Worm (Caenorhabditis elegans) whole organism, L4 larva: ENCODE results near the gene C05E7.3.

Experiments used
- ZK546.5 ChIP-seq, 2 experiments: sonication (generic microtip); optimal IDR thresholded peaks; 2 replicates each; lab custom pipeline; 2017; ENCODE audit warnings: missing biosample characterization in 2 of 2, missing genetic modification characterization in 2 of 2
- aha-1 ChIP-seq: fragments of 150-350 bp; peaks from one replicate; lab custom pipeline; 2014; ENCODE audit warnings: missing biosample characterization, missing genetic modification characterization
- ama-1 ChIP-seq: fragments of 150-350 bp; optimal IDR thresholded peaks from 2 replicates; lab custom pipeline; 2014; ENCODE audit warnings: inconsistent platforms, mixed read lengths
- ceh-82 ChIP-seq: sonication (generic microtip); optimal IDR thresholded peaks from 2 replicates; lab custom pipeline; 2017; ENCODE audit warnings: missing biosample characterization, missing genetic modification characterization
- daf-12 ChIP-seq: fragments of 150-350 bp; optimal IDR thresholded peaks from 2 replicates; lab custom pipeline; 2014; ENCODE audit warnings: missing biosample characterization, missing genetic modification reagents, missing genetic modification characterization
- mes-2 ChIP-seq: sonication (generic microtip); optimal IDR thresholded peaks from 2 replicates; lab custom pipeline; 2016; ENCODE audit warnings: missing genotype, mild to moderate bottlenecking, missing genetic modification characterization, missing compliant biosample characterization; ENCODE audit not compliant: poor library complexity, severe bottlenecking
- mxl-3 ChIP-seq: fragments of 200-800 bp; sonication (Bioruptor generic); optimal IDR thresholded peaks from 2 replicates; lab custom pipeline; 2018; ENCODE audit warnings: mild to moderate bottlenecking, missing genetic modification characterization, missing compliant biosample characterization
- nhr-25 ChIP-seq: sonication (generic microtip); optimal IDR thresholded peaks from 2 replicates; lab custom pipeline; 2017; ENCODE audit warnings: missing genetic modification characterization, mild to moderate bottlenecking, missing compliant biosample characterization, antibody characterized with exemption, moderate library complexity, borderline replicate concordance; ENCODE audit not compliant: insufficient read depth
- nhr-41 ChIP-seq: fragments of 200-800 bp; sonication (Bioruptor generic); IDR thresholded peaks from 2 replicates; pipeline ENCODE4 v1.3.6; 2022; ENCODE audit warnings: missing genetic modification reagents, missing genetic modification characterization, missing compliant biosample characterization
- nhr-42 ChIP-seq: fragments of 200-800 bp; sonication (Bioruptor generic); IDR thresholded peaks from 2 replicates; pipeline ENCODE4 v1.3.6; 2022; ENCODE audit warnings: missing genetic modification characterization, missing compliant biosample characterization
- unc-39 ChIP-seq: sonication (generic microtip); optimal IDR thresholded peaks from 2 replicates; lab custom pipeline; 2017; ENCODE audit warnings: missing biosample characterization, missing genetic modification characterization

DNA sequence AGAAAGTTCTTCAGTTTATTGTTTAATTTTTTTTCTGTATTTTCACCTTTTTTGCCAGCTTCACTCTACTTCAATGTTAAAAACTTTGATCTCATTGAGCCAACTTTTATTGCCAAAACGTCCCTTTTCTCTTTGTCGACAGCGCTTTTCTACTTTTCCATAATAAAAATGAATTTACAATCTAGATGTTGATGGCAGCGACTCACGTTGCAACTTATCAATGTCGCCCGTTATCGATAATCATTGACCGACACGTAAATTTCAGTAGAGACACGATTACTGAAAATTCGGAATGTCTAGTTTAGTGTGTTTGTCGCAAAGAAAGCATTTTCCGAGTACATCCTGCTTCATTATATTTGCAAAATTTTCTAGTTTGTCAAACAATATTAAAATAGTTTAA lies 33.3 kb upstream of the C05E7.3 start:
- TF ChIP-seq ceh-82 (no peak), mxl-3 (GFP tag; lab: Kevin White, UChicago) (peak; percentile 36), nhr-25 (tag; lab: Kevin White, UChicago) (no peak), ama-1 (lab: Kevin White, UChicago) (no peak), nhr-41 (GFP tag; lab: Robert Waterston, UW) (no peak), mes-2 (no peak), unc-39 (no peak), daf-12 (tag; lab: Kevin White, UChicago) (no peak), nhr-42 (GFP tag; lab: Robert Waterston, UW) (no peak), ZK546.5 (tag; optimal IDR thresholded peaks at IDR 0.05; lab: Kevin White, UChicago) (no peak), aha-1 (tag; lab: Kevin White, UChicago) (no peak)
